Worm (Caenorhabditis elegans) whole organism, L2 larva: Measurements from ENCODE around the gene F20A1.8.

Experiments
- F13H6.1 ChIP-seq: sonication (generic microtip); optimal IDR thresholded peaks from 2 replicates; lab custom pipeline; 2016; ENCODE audit warnings: missing genetic modification characterization, missing compliant biosample characterization
- Y55F3AM.14 ChIP-seq: fragments of 200-800 bp; sonication (Bioruptor generic); optimal IDR thresholded peaks from 2 replicates; lab custom pipeline; 2018; ENCODE audit warnings: mild to moderate bottlenecking, missing genetic modification characterization, missing compliant biosample characterization
- alr-1 ChIP-seq: fragments of 150-350 bp; optimal IDR thresholded peaks from 2 replicates; lab custom pipeline; 2014; ENCODE audit warnings: missing biosample characterization, missing genetic modification characterization
- aly-2 ChIP-seq: fragments of 150-350 bp; optimal IDR thresholded peaks from 2 replicates; lab custom pipeline; 2014; ENCODE audit warnings: missing biosample characterization, missing genetic modification characterization
- ama-1 ChIP-seq: fragments of 150-350 bp; optimal IDR thresholded peaks from 2 replicates; lab custom pipeline; 2018; ENCODE audit warnings: inconsistent platforms
- blmp-1 ChIP-seq: sonication (generic microtip); optimal IDR thresholded peaks from 2 replicates; lab custom pipeline; 2017; ENCODE audit warnings: missing genetic modification characterization, mild to moderate bottlenecking, missing compliant biosample characterization, antibody characterized with exemption, moderate library complexity; ENCODE audit not compliant: insufficient read depth
- ceh-16 ChIP-seq: fragments of 150-350 bp; optimal IDR thresholded peaks from 2 replicates; lab custom pipeline; 2014; ENCODE audit warnings: missing biosample characterization, missing genetic modification characterization
- crh-2 ChIP-seq: sonication (generic microtip); optimal IDR thresholded peaks from 2 replicates; lab custom pipeline; 2017; ENCODE audit warnings: missing biosample characterization, missing genetic modification characterization
- egl-27 ChIP-seq: sonication (generic microtip); optimal IDR thresholded peaks from 3 replicates; lab custom pipeline; 2017; ENCODE audit warnings: missing biosample characterization, missing genetic modification reagents, missing genetic modification characterization
- elt-1 ChIP-seq: fragments of 150-350 bp; optimal IDR thresholded peaks from 2 replicates; lab custom pipeline; 2014; ENCODE audit warnings: missing biosample characterization, missing genetic modification characterization
- fos-1 ChIP-seq: fragments of 150-350 bp; optimal IDR thresholded peaks from 2 replicates; lab custom pipeline; 2014; ENCODE audit warnings: missing biosample characterization, missing genetic modification characterization
- gmeb-1 ChIP-seq: fragments of 150-350 bp; optimal IDR thresholded peaks from 2 replicates; lab custom pipeline; 2014; ENCODE audit warnings: missing biosample characterization, missing genetic modification characterization
- lin-11 ChIP-seq: fragments of 150-350 bp; sonication (generic microtip); optimal IDR thresholded peaks from 2 replicates; lab custom pipeline; 2014; ENCODE audit warnings: missing biosample characterization, missing genetic modification characterization, inconsistent platforms, mixed read lengths
- lin-13 ChIP-seq: fragments of 150-350 bp; optimal IDR thresholded peaks from 2 replicates; lab custom pipeline; 2014; ENCODE audit warnings: missing biosample characterization, missing genetic modification reagents, missing genetic modification characterization
- lin-39 ChIP-seq: fragments of 150-350 bp; optimal IDR thresholded peaks from 2 replicates; lab custom pipeline; 2014; ENCODE audit warnings: missing biosample characterization, missing genetic modification reagents, missing genetic modification characterization
- lsy-2 ChIP-seq, 2 experiments: fragments of 150-350 bp in 1 of 2; sonication (generic microtip) in 1 of 2; optimal IDR thresholded peaks; 2 replicates each; lab custom pipeline; 2014 to 2017; ENCODE audit warnings: missing biosample characterization in 2 of 2, missing genetic modification characterization in 2 of 2
- mdl-1 ChIP-seq, 2 experiments: fragments of 150-350 bp in 1 of 2; sonication (generic microtip) in 1 of 2; optimal IDR thresholded peaks; 2 replicates each; lab custom pipeline; 2017; ENCODE audit warnings: missing biosample characterization in 2 of 2, missing genetic modification characterization in 2 of 2
- nhr-10 ChIP-seq: sonication (generic microtip); optimal IDR thresholded peaks from 2 replicates; lab custom pipeline; 2017; ENCODE audit warnings: missing biosample characterization, missing genetic modification characterization
- nhr-11 ChIP-seq: fragments of 150-350 bp; optimal IDR thresholded peaks from 2 replicates; lab custom pipeline; 2014; ENCODE audit warnings: missing biosample characterization, missing genetic modification characterization
- nhr-129 ChIP-seq: fragments of 150-350 bp; optimal IDR thresholded peaks from 2 replicates; lab custom pipeline; 2014; ENCODE audit warnings: missing biosample characterization, missing genetic modification characterization
- nhr-237 ChIP-seq: fragments of 150-350 bp; optimal IDR thresholded peaks from 2 replicates; lab custom pipeline; 2014; ENCODE audit warnings: missing biosample characterization, missing genetic modification characterization
- nhr-6 ChIP-seq: fragments of 150-350 bp; optimal IDR thresholded peaks from 2 replicates; lab custom pipeline; 2014; ENCODE audit warnings: missing biosample characterization, missing genetic modification characterization
- nhr-77 ChIP-seq: fragments of 150-350 bp; optimal IDR thresholded peaks from 2 replicates; lab custom pipeline; 2014; ENCODE audit warnings: missing biosample characterization, missing genetic modification characterization
- peb-1 ChIP-seq: fragments of 150-350 bp; optimal IDR thresholded peaks from 2 replicates; lab custom pipeline; 2014; ENCODE audit warnings: missing biosample characterization, missing genetic modification characterization
- sem-4 ChIP-seq: fragments of 150-350 bp; optimal IDR thresholded peaks from 2 replicates; lab custom pipeline; 2014; ENCODE audit warnings: missing biosample characterization, missing genetic modification reagents, missing genetic modification characterization
- sma-3 ChIP-seq: sonication (generic microtip); optimal IDR thresholded peaks from 2 replicates; lab custom pipeline; 2016; ENCODE audit warnings: missing genetic modification reagents, missing genetic modification characterization, missing compliant biosample characterization
- sma-9 ChIP-seq, 2 experiments: fragments of 150-350 bp in 1 of 2; sonication (generic microtip) in 1 of 2; optimal IDR thresholded peaks; 2 replicates each; lab custom pipeline; 2014 to 2016; ENCODE audit warnings: missing genetic modification characterization in 2 of 2, mild to moderate bottlenecking in 1 of 2, missing biosample characterization in 1 of 2, missing compliant biosample characterization in 1 of 2, missing genetic modification reagents in 1 of 2, moderate library complexity in 1 of 2
- unc-55 ChIP-seq: fragments of 150-350 bp; sonication (generic microtip); optimal IDR thresholded peaks from 3 replicates; lab custom pipeline; 2014; ENCODE audit warnings: missing biosample characterization, missing genetic modification reagents, missing genetic modification characterization
- unc-62 ChIP-seq: fragments of 150-350 bp; optimal IDR thresholded peaks from 2 replicates; lab custom pipeline; 2014; ENCODE audit warnings: missing biosample characterization, missing genetic modification reagents, missing genetic modification characterization
- ztf-1 ChIP-seq: fragments of 200-800 bp; sonication (Bioruptor generic); conservative IDR thresholded peaks from 2 replicates; pipeline ENCODE4 v1.3.6; 2022; ENCODE audit warnings: missing genetic modification characterization, missing compliant biosample characterization
- ztf-11 ChIP-seq: sonication (generic microtip); optimal IDR thresholded peaks from 2 replicates; lab custom pipeline; 2017; ENCODE audit warnings: missing biosample characterization, missing genetic modification characterization
- ztf-4 ChIP-seq: fragments of 150-350 bp; optimal IDR thresholded peaks from 2 replicates; lab custom pipeline; 2014; ENCODE audit warnings: missing biosample characterization, missing genetic modification characterization

F20A1.8 gene

ce11 chrV:7087340-7087739 lies 39.9 kb upstream of the F20A1.8 start:
- no peak for TF ChIP-seq Y55F3AM.14 (GFP tag; lab: Kevin White, UChicago)
- TF ChIP-seq ceh-16 (tag; lab: Kevin White, UChicago): no peak
- no peak for TF ChIP-seq lsy-2 (tag; optimal IDR thresholded peaks at IDR 0.05; lab: Kevin White, UChicago)
- TF ChIP-seq lin-39 (tag; lab: Kevin White, UChicago): no peak
- TF ChIP-seq alr-1 (tag; lab: Kevin White, UChicago): no peak
- TF ChIP-seq peb-1 (tag; lab: Kevin White, UChicago): no peak
- TF ChIP-seq ztf-1 (GFP tag; lab: Robert Waterston, UW): no peak
- no peak for TF ChIP-seq nhr-77 (tag; lab: Kevin White, UChicago)
- no peak for TF ChIP-seq fos-1 (tag; lab: Kevin White, UChicago)
- no peak for TF ChIP-seq ama-1 (lab: Kevin White, UChicago)
- TF ChIP-seq, all 48 proteins: peak for 0

- TF ChIP-seq ceh-16 (tag; lab: Kevin White, UChicago): no peak
- no peak for TF ChIP-seq Y55F3AM.14 (GFP tag; lab: Kevin White, UChicago)
- TF ChIP-seq ama-1 (lab: Kevin White, UChicago): no peak
- no peak for TF ChIP-seq nhr-11 (tag; lab: Kevin White, UChicago)
- TF ChIP-seq elt-1 (tag; lab: Kevin White, UChicago): no peak
- no peak for TF ChIP-seq ztf-11
- TF ChIP-seq nhr-6 (tag; lab: Kevin White, UChicago): no peak
- peak; percentile 46 for TF ChIP-seq blmp-1 (tag; lab: Kevin White, UChicago)
- TF ChIP-seq gmeb-1 (tag; lab: Kevin White, UChicago): no peak
- TF ChIP-seq sma-9 (GFP tag; optimal IDR thresholded peaks at IDR 0.05; lab: Kevin White, UChicago): peak; percentile 48
- TF ChIP-seq sma-9 (tag; optimal IDR thresholded peaks at IDR 0.05; lab: Kevin White, UChicago): no peak
- no peak for TF ChIP-seq mdl-1 (tag; optimal IDR thresholded peaks at IDR 0.05; lab: Kevin White, UChicago)
- no peak for TF ChIP-seq lin-11 (tag; lab: Kevin White, UChicago)
- TF ChIP-seq nhr-77 (tag; lab: Kevin White, UChicago): no peak
- TF ChIP-seq unc-62 (GFP tag; lab: Kevin White, UChicago): no peak
- no peak for TF ChIP-seq lin-39 (tag; lab: Kevin White, UChicago)
- TF ChIP-seq ztf-4: no peak
- no peak for TF ChIP-seq egl-27 (tag; lab: Kevin White, UChicago)
- TF ChIP-seq ztf-1 (GFP tag; lab: Robert Waterston, UW): no peak
- peak in 1 of 2 experiments; percentile 37 for TF ChIP-seq lsy-2 (tag; optimal IDR thresholded peaks at IDR 0.05; lab: Kevin White, UChicago)
- no peak for TF ChIP-seq lin-13 (GFP tag; lab: Kevin White, UChicago)
- TF ChIP-seq aly-2 (tag; lab: Kevin White, UChicago): no peak
Observed at ce11 chrV:7085518-7086104, 38.2 kb upstream of the F20A1.8 start, which contains the start of gene VC5.2. Gene VC5.2 (plus strand): TSS chrV:7085956.

- TF ChIP-seq unc-55 (GFP tag; lab: Kevin White, UChicago) (peak; percentile 63), egl-27 (tag; lab: Kevin White, UChicago) (no peak), fos-1 (tag; lab: Kevin White, UChicago) (peak; percentile 9), gmeb-1 (tag; lab: Kevin White, UChicago) (peak; percentile 94), crh-2 (tag; lab: Kevin White, UChicago) (peak; percentile 0), F13H6.1 (tag; lab: Kevin White, UChicago) (peak; percentile 67), sem-4 (peak; percentile 9), mdl-1 (tag; optimal IDR thresholded peaks at IDR 0.05; lab: Kevin White, UChicago) (no peak), sma-3 (GFP tag; lab: Kevin White, UChicago) (peak; percentile 71), sma-9 (GFP tag; optimal IDR thresholded peaks at IDR 0.05; lab: Kevin White, UChicago) (peak; percentile 80), sma-9 (tag; optimal IDR thresholded peaks at IDR 0.05; lab: Kevin White, UChicago) (no peak), Y55F3AM.14 (GFP tag; lab: Kevin White, UChicago) (no peak), lsy-2 (tag; optimal IDR thresholded peaks at IDR 0.05; lab: Kevin White, UChicago) (peak in 1 of 2 experiments; percentile 69)
Observed at ce11 chrV:7084612-7085139, 37.3 kb upstream of the F20A1.8 start, which contains the start of gene mys-1. Gene mys-1 (minus strand): TSS chrV:7084662.

ce11 chrV:7079388-7079787 lies 32.0 kb upstream of the F20A1.8 start:
- no peak for TF ChIP-seq lin-13 (GFP tag; lab: Kevin White, UChicago)
- no peak for TF ChIP-seq ceh-16 (tag; lab: Kevin White, UChicago)
- TF ChIP-seq ama-1 (lab: Kevin White, UChicago): no peak
- no peak for TF ChIP-seq aly-2 (tag; lab: Kevin White, UChicago)
- TF ChIP-seq gmeb-1 (tag; lab: Kevin White, UChicago): no peak
- TF ChIP-seq lin-39 (tag; lab: Kevin White, UChicago): no peak
- TF ChIP-seq Y55F3AM.14 (GFP tag; lab: Kevin White, UChicago): no peak
- TF ChIP-seq nhr-237: no peak
- no peak for TF ChIP-seq sma-9 (GFP tag; optimal IDR thresholded peaks at IDR 0.05; lab: Kevin White, UChicago)
- no peak for TF ChIP-seq sma-9 (tag; optimal IDR thresholded peaks at IDR 0.05; lab: Kevin White, UChicago)
- TF ChIP-seq fos-1 (tag; lab: Kevin White, UChicago): no peak
- TF ChIP-seq nhr-10 (tag; lab: Kevin White, UChicago): no peak
- no peak for TF ChIP-seq nhr-77 (tag; lab: Kevin White, UChicago)
- no peak for TF ChIP-seq nhr-6 (tag; lab: Kevin White, UChicago)
- TF ChIP-seq alr-1 (tag; lab: Kevin White, UChicago): no peak
- no peak for TF ChIP-seq sma-3 (GFP tag; lab: Kevin White, UChicago)
- no peak for TF ChIP-seq nhr-129 (tag; lab: Kevin White, UChicago)
